Worm (Caenorhabditis elegans): Measurements from ENCODE around the gene egrh-3.
"Not testable (repeated sequence)": the region's sequence is repeated elsewhere in the genome, so short reads cannot be mapped to it uniquely, and the experiment has no call there.

The egrh-3 gene

ce11 chrIV:2676281-2676680, 12.3 kb downstream of the egrh-3 start, which contains the start of gene Y94H6A.3 (continued):
- TF ChIP-seq ccch-3 (GFP tag; optimal IDR thresholded peaks at IDR 0.05) = no peak
- TF ChIP-seq unc-62 (GFP tag; optimal IDR thresholded peaks at IDR 0.05) = no peak
- no peak for TF ChIP-seq let-526 (GFP tag; IDR thresholded peaks at IDR 0.05)
- no peak for TF ChIP-seq hrde-1 (tag; optimal IDR thresholded peaks at IDR 0.05; ENCODE audit: borderline replicate concordance)
- TF ChIP-seq attf-6 (GFP tag; IDR thresholded peaks at IDR 0.05) = no peak
- no peak for TF ChIP-seq F52B5.7 (tag; optimal IDR thresholded peaks at IDR 0.05)
- TF ChIP-seq pha-4 (tag; optimal IDR thresholded peaks at IDR 0.05) = peak; percentile 39
- no peak for TF ChIP-seq snpc-1.1 (tag; optimal IDR thresholded peaks at IDR 0.05; ENCODE audit: insufficient read depth)
- TF ChIP-seq lin-54 (GFP tag; optimal IDR thresholded peaks at IDR 0.05) = peak; percentile 98

DNA sequence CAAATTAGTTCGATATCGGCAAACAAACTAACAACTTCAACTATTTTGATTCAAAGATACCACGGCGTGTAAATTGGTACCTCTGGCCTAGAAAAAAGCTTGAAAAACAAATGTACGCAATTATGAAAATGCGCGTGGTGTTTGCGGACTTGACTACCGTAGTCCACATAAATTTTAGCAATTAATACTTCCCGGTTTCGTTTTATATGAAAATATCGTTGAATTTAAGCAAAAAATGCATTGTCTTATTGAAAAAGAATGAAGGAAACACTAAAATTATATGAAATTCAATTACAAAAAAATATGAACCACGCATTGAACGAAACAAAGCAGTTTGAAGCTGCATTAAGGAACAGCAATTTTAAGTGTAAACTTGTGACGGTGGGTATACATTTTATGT, 13.7 kb downstream of the egrh-3 start, which contains the start of gene gpx-4:
Gene gpx-4, minus strand, starts transcription at position 101 of the 400 bp plus-strand sequence.
- not testable (repeated sequence) for TF ChIP-seq lin-35 (GFP tag; optimal IDR thresholded peaks at IDR 0.05); ztf-26 (tag; optimal IDR thresholded peaks at IDR 0.05); nhr-27 (tag; optimal IDR thresholded peaks at IDR 0.05)

DNA sequence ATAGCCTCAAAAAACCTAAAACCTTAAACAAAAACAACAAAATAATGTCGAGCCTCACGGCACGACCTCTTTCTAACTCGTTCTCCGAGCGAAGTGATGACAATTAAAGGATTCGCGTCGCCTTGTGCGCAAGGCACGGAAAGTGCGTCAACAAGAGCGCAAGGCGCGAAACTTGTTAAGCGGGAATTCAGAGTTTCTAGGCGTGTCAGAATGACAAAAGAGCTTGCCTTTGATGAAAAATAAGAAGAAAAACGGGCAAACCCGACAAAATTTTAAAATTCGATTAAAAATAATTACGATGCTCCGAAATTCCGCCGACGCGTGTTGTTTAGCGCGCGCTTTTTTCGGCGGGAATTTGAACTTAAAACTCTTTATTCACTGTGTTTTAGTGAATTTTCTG, 17.2 kb downstream of the egrh-3 start:
- peak; percentile 71 for TF ChIP-seq madf-6 (GFP tag; IDR thresholded peaks at IDR 0.05)
- TF ChIP-seq D2030.7 (GFP tag; IDR thresholded peaks at IDR 0.05) = 0 out of 2 replicates have a peak, but pooled peaks have one; percentile 18
- TF ChIP-seq xnd-1 (tag; optimal IDR thresholded peaks at IDR 0.05) = peak; percentile 35
- TF ChIP-seq ztf-18 (tag; optimal IDR thresholded peaks at IDR 0.05) = peak; percentile 89
- peak; percentile 55; the same call in 1 of the 2 replicates for TF ChIP-seq hsf-1 (GFP tag; IDR thresholded peaks at IDR 0.05)
- TF ChIP-seq madf-8 (GFP tag; conservative IDR thresholded peaks at IDR 0.05) = peak; percentile 63
- TF ChIP-seq dox-1 (GFP tag; IDR thresholded peaks at IDR 0.05) = peak; percentile 19; the same call in 1 of the 2 replicates
- TF ChIP-seq attf-3 (GFP tag; conservative IDR thresholded peaks at IDR 0.05) = peak; percentile 77
- TF ChIP-seq F33H1.4 (GFP tag; IDR thresholded peaks at IDR 0.05) = peak; percentile 46
- 0 out of 2 replicates have a peak, but pooled peaks have one; percentile 22 for TF ChIP-seq ztf-28 (GFP tag; IDR thresholded peaks at IDR 0.05)

DNA sequence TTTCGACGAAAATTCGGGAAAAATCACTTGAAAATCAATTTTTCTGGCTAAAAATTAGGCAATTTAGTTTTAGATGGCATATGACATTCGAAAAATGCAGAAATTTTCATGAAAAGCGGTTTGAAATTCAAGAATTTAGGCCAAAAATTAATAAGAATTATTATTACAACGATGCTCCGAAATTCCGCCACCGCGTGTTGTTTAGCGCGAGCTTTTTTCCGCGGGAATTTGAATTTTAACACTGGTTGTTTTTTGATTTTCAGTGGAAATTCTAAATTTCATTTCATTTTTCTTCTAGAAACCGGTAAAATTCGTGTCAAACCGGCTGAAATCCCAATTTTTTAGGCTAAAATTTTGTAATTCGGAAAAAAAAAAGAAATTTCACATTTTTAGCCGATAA, 17.9 kb downstream of the egrh-3 start:
- TF ChIP-seq hmg-20 (GFP tag; IDR thresholded peaks at IDR 0.05) (no peak), lin-26 (GFP tag; IDR thresholded peaks at IDR 0.05) (no peak), F23B12.7 (tag; optimal IDR thresholded peaks at IDR 0.05; ENCODE audit: insufficient read depth) (no peak), cebp-2 (GFP tag; IDR thresholded peaks at IDR 0.05) (no peak), lag-1 (GFP tag; IDR thresholded peaks at IDR 0.05) (no peak), ceh-79 (tag; optimal IDR thresholded peaks at IDR 0.05) (no peak), nfyb-1 (GFP tag; IDR thresholded peaks at IDR 0.05) (no peak), ceh-58 (GFP tag; IDR thresholded peaks at IDR 0.05) (no peak), attf-6 (GFP tag; IDR thresholded peaks at IDR 0.05) (no peak), bed-1 (GFP tag; IDR thresholded peaks at IDR 0.05) (no peak), efl-1 (GFP tag; optimal IDR thresholded peaks at IDR 0.05) (peak; percentile 6), K12H6.12 (tag; optimal IDR thresholded peaks at IDR 0.05) (no peak), chd-7 (tag; optimal IDR thresholded peaks at IDR 0.05) (no peak), hlh-26 (GFP tag; conservative IDR thresholded peaks at IDR 0.05) (no peak), unc-130 (GFP tag; optimal IDR thresholded peaks at IDR 0.05) (no peak), lin-54 (GFP tag; optimal IDR thresholded peaks at IDR 0.05) (peak; percentile 52), mes-4 (tag; optimal IDR thresholded peaks at IDR 0.05) (no peak), egl-18 (GFP tag; IDR thresholded peaks at IDR 0.05) (no peak), let-607 (tag; optimal IDR thresholded peaks at IDR 0.05) (no peak), tbx-9 (tag; optimal IDR thresholded peaks at IDR 0.05; ENCODE audit: borderline replicate concordance) (no peak), lin-35 (GFP tag; optimal IDR thresholded peaks at IDR 0.05) (peak in 1 of 3 experiments; percentile 40), aptf-3 (GFP tag; IDR thresholded peaks at IDR 0.05) (no peak), ccch-3 (GFP tag; optimal IDR thresholded peaks at IDR 0.05) (no peak), Y53F4B.3 (GFP tag; IDR thresholded peaks at IDR 0.05) (no peak), Y79H2A.3 (GFP tag; conservative IDR thresholded peaks at IDR 0.05) (no peak), nhr-27 (tag; optimal IDR thresholded peaks at IDR 0.05) (no peak), sdz-38 (tag; optimal IDR thresholded peaks at IDR 0.05) (no peak)

Data from whole organism, young adult.